Worm (Caenorhabditis elegans) whole organism, L3 larva: ENCODE data around the gene F49C12.5.

Experiments
- ZK546.5 ChIP-seq: sonication (generic microtip); optimal IDR thresholded peaks from 2 replicates; lab custom pipeline; 2017; ENCODE audit warnings: missing biosample characterization, missing genetic modification characterization
- ama-1 ChIP-seq: fragments of 150-350 bp; optimal IDR thresholded peaks from 2 replicates; lab custom pipeline; 2018
- ceh-16 ChIP-seq: sonication (generic microtip); optimal IDR thresholded peaks from 2 replicates; lab custom pipeline; 2017; ENCODE audit warnings: missing biosample characterization, missing genetic modification characterization
- ceh-28 ChIP-seq: fragments of 150-350 bp; optimal IDR thresholded peaks from 2 replicates; lab custom pipeline; 2014; ENCODE audit warnings: missing biosample characterization, missing genetic modification reagents, missing genetic modification characterization
- ceh-82 ChIP-seq: fragments of 150-350 bp; optimal IDR thresholded peaks from 2 replicates; lab custom pipeline; 2014; ENCODE audit warnings: missing biosample characterization, missing genetic modification characterization
- ceh-9 ChIP-seq: sonication (generic microtip); optimal IDR thresholded peaks from 2 replicates; lab custom pipeline; 2018; ENCODE audit warnings: missing biosample characterization, missing genetic modification characterization
- daf-12 ChIP-seq: fragments of 150-350 bp; optimal IDR thresholded peaks from 2 replicates; lab custom pipeline; 2014; ENCODE audit warnings: missing biosample characterization, missing genetic modification reagents, missing genetic modification characterization
- egl-27 ChIP-seq: sonication (generic microtip); optimal IDR thresholded peaks from 4 replicates; lab custom pipeline; 2017; ENCODE audit warnings: missing biosample characterization, missing genetic modification reagents, missing genetic modification characterization
- egl-5 ChIP-seq: fragments of 150-350 bp; optimal IDR thresholded peaks from 2 replicates; lab custom pipeline; 2017; ENCODE audit warnings: missing biosample characterization, missing genetic modification reagents, missing genetic modification characterization, inconsistent platforms
- elt-2 ChIP-seq: sonication (generic microtip); optimal IDR thresholded peaks from 2 replicates; lab custom pipeline; 2016; ENCODE audit warnings: missing genetic modification reagents, mild to moderate bottlenecking, missing genetic modification characterization, missing compliant biosample characterization
- elt-3 ChIP-seq, 3 experiments: fragments of 150-350 bp in 1 of 3; sonication (generic microtip) in 2 of 3; optimal IDR thresholded peaks; 2 replicates in 2 of 3; 4 replicates in 1 of 3; lab custom pipeline; 2014 to 2017; ENCODE audit warnings: missing biosample characterization in 3 of 3, missing genetic modification characterization in 3 of 3
- eor-1 ChIP-seq, 2 experiments: fragments of 150-350 bp; optimal IDR thresholded peaks; 2 replicates each; lab custom pipeline; 2014 to 2018; ENCODE audit warnings: missing biosample characterization in 2 of 2, missing genetic modification characterization in 2 of 2
- fos-1 ChIP-seq: fragments of 150-350 bp; optimal IDR thresholded peaks from 2 replicates; lab custom pipeline; 2014; ENCODE audit warnings: missing biosample characterization, missing genetic modification characterization
- hmg-11 ChIP-seq: sonication (generic microtip); optimal IDR thresholded peaks from 2 replicates; lab custom pipeline; 2016; ENCODE audit warnings: missing genetic modification characterization, missing compliant biosample characterization
- jun-1 ChIP-seq: fragments of 150-350 bp; optimal IDR thresholded peaks from 2 replicates; lab custom pipeline; 2014; ENCODE audit warnings: missing biosample characterization, missing genetic modification reagents, missing genetic modification characterization
- lin-15B ChIP-seq: fragments of 150-350 bp; optimal IDR thresholded peaks from 2 replicates; lab custom pipeline; 2014; ENCODE audit warnings: missing biosample characterization, missing genetic modification characterization
- lin-39 ChIP-seq: fragments of 150-350 bp; optimal IDR thresholded peaks from 2 replicates; lab custom pipeline; 2018; ENCODE audit warnings: missing biosample characterization, missing genetic modification reagents, missing genetic modification characterization
- lsy-12 ChIP-seq: sonication (generic microtip); optimal IDR thresholded peaks from 2 replicates; lab custom pipeline; 2016; ENCODE audit warnings: mild to moderate bottlenecking, missing genetic modification characterization, missing compliant biosample characterization
- mdl-1 ChIP-seq: fragments of 150-350 bp; optimal IDR thresholded peaks from 2 replicates; lab custom pipeline; 2014; ENCODE audit warnings: missing biosample characterization, missing genetic modification characterization
- mml-1 ChIP-seq: fragments of 150-350 bp; sonication (generic microtip); optimal IDR thresholded peaks from 3 replicates; lab custom pipeline; 2014; ENCODE audit warnings: missing biosample characterization, missing genetic modification characterization
- nfya-1 ChIP-seq: sonication (generic microtip); optimal IDR thresholded peaks from 2 replicates; lab custom pipeline; 2017; ENCODE audit warnings: missing genetic modification characterization, mild to moderate bottlenecking, missing compliant biosample characterization, antibody characterized with exemption, moderate library complexity; ENCODE audit not compliant: insufficient read depth
- nhr-23 ChIP-seq: fragments of 150-350 bp; optimal IDR thresholded peaks from 2 replicates; lab custom pipeline; 2014; ENCODE audit warnings: missing biosample characterization, missing genetic modification reagents, missing genetic modification characterization
- nhr-237 ChIP-seq: fragments of 150-350 bp; optimal IDR thresholded peaks from 2 replicates; lab custom pipeline; 2014; ENCODE audit warnings: missing biosample characterization, missing genetic modification characterization
- nhr-25 ChIP-seq: sonication (generic microtip); optimal IDR thresholded peaks from 2 replicates; lab custom pipeline; 2017; ENCODE audit warnings: missing biosample characterization, missing genetic modification characterization
- nhr-28 ChIP-seq: fragments of 150-350 bp; optimal IDR thresholded peaks from 2 replicates; lab custom pipeline; 2014; ENCODE audit warnings: missing biosample characterization, missing genetic modification characterization
- nhr-43 ChIP-seq: sonication (generic microtip); optimal IDR thresholded peaks from 2 replicates; lab custom pipeline; 2016; ENCODE audit warnings: mild to moderate bottlenecking, missing genetic modification characterization, missing compliant biosample characterization; ENCODE audit not compliant: poor library complexity, severe bottlenecking
- nhr-77 ChIP-seq: fragments of 150-350 bp; optimal IDR thresholded peaks from 2 replicates; lab custom pipeline; 2014; ENCODE audit warnings: missing biosample characterization, missing genetic modification characterization
- pha-4 ChIP-seq: fragments of 150-350 bp; optimal IDR thresholded peaks from 2 replicates; lab custom pipeline; 2014; ENCODE audit warnings: missing biosample characterization, missing genetic modification reagents, missing genetic modification characterization
- sea-2 ChIP-seq: fragments of 150-350 bp; sonication (generic microtip); optimal IDR thresholded peaks from 4 replicates; lab custom pipeline; 2014; ENCODE audit warnings: missing biosample characterization, missing genetic modification reagents, missing genetic modification characterization
- skn-1 ChIP-seq: fragments of 150-350 bp; optimal IDR thresholded peaks from 2 replicates; lab custom pipeline; 2014; ENCODE audit warnings: missing biosample characterization, missing genetic modification characterization
- snpc-4 ChIP-seq: fragments of 150-350 bp; optimal IDR thresholded peaks from 2 replicates; lab custom pipeline; 2014; ENCODE audit warnings: missing biosample characterization, missing genetic modification characterization
- tbx-2 ChIP-seq: sonication (generic microtip); optimal IDR thresholded peaks from 2 replicates; lab custom pipeline; 2016; ENCODE audit warnings: mild to moderate bottlenecking, missing genetic modification characterization, missing compliant biosample characterization
- unc-62 ChIP-seq: fragments of 150-350 bp; sonication (generic microtip); optimal IDR thresholded peaks from 4 replicates; lab custom pipeline; 2014; ENCODE audit warnings: missing biosample characterization, missing genetic modification reagents, missing genetic modification characterization

F49C12.5 gene

ce11 chrIV:9319080-9319479, 14.4 kb downstream of the F49C12.5 start, which contains the start of the genes F49C12.11 and nemt-1:
F49C12.11 (plus strand) TSS chrIV:9319380.
nemt-1 (minus strand) TSS chrIV:9319439.
- no peak for TF ChIP-seq daf-12 (tag; lab: Kevin White, UChicago)
- no peak for TF ChIP-seq egl-5 (tag; lab: Kevin White, UChicago)
- TF ChIP-seq ceh-9 (tag; lab: Kevin White, UChicago), result no peak
- no peak for TF ChIP-seq mdl-1
- no peak for TF ChIP-seq ceh-16 (tag; lab: Kevin White, UChicago)
- no peak for TF ChIP-seq mml-1 (tag; lab: Kevin White, UChicago)
- no peak for TF ChIP-seq eor-1 (tag; optimal IDR thresholded peaks at IDR 0.05; lab: Kevin White, UChicago)
- no peak for TF ChIP-seq lin-39

DNA sequence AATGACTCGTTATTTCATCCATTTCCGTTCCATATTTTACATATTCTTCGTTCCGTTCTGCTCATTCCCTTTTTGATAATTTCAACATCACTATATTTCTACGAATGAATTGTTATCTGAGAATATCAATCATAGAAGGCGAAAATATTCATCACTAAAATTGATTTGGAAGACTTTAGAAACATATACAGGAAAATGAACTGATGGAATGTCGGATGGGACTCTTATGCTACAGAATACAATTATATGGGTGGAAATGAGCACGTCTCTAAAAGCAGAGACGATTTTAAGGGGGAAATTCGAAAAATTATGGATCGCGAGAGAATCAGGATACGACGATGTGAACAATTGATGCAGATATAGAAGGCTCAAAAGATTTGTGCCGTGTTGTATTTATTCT, 15.3 kb downstream of the F49C12.5 start:
- TF ChIP-seq nhr-43 (tag; lab: Kevin White, UChicago) (no peak), daf-12 (tag; lab: Kevin White, UChicago) (no peak), unc-62 (no peak), ceh-16 (tag; lab: Kevin White, UChicago) (no peak), nhr-25 (tag; lab: Kevin White, UChicago) (no peak), elt-3 (tag; optimal IDR thresholded peaks at IDR 0.05; lab: Kevin White, UChicago) (no peak), ceh-28 (tag; lab: Kevin White, UChicago) (no peak), mml-1 (tag; lab: Kevin White, UChicago) (no peak), tbx-2 (tag; lab: Kevin White, UChicago) (no peak), fos-1 (tag; lab: Kevin White, UChicago) (no peak), nhr-77 (no peak)
- TF ChIP-seq, all 47 proteins: peak for 0

ce11 chrIV:9321039-9321851, 16.5 kb downstream of the F49C12.5 start, which contains the start of the genes F49C12.12 and vha-17:
F49C12.12 (minus strand) TSS chrIV:9321089.
vha-17 (plus strand) TSS chrIV:9321801.
- TF ChIP-seq ceh-28 (tag; lab: Kevin White, UChicago) (peak; percentile 38), elt-2 (tag; lab: Kevin White, UChicago) (peak; percentile 43), nhr-28 (tag; lab: Kevin White, UChicago) (no peak), ceh-82 (tag; lab: Kevin White, UChicago) (no peak), egl-27 (no peak), eor-1 (tag; optimal IDR thresholded peaks at IDR 0.05; lab: Kevin White, UChicago) (no peak), elt-3 (tag; optimal IDR thresholded peaks at IDR 0.05; lab: Kevin White, UChicago) (no peak), nhr-23 (peak; percentile 9), daf-12 (tag; lab: Kevin White, UChicago) (no peak), unc-62 (no peak), jun-1 (tag; lab: Kevin White, UChicago) (peak; percentile 1), nhr-77 (no peak), pha-4 (tag; lab: Kevin White, UChicago) (peak; percentile 22), hmg-11 (tag; lab: Kevin White, UChicago) (peak; percentile 0), snpc-4 (tag; lab: Kevin White, UChicago) (peak; percentile 29), ceh-16 (tag; lab: Kevin White, UChicago) (no peak), lin-15B (tag; lab: Kevin White, UChicago) (peak; percentile 9), sea-2 (no peak), nhr-237 (tag; lab: Kevin White, UChicago) (no peak), skn-1 (tag; lab: Kevin White, UChicago) (peak; percentile 5), ZK546.5 (tag; lab: Kevin White, UChicago) (no peak), nfya-1 (tag; lab: Kevin White, UChicago) (peak; percentile 54), lsy-12 (tag; lab: Kevin White, UChicago) (no peak)

- no peak for TF ChIP-seq lin-39
- TF ChIP-seq elt-2 (tag; lab: Kevin White, UChicago), result peak; percentile 20
- peak; percentile 58 for TF ChIP-seq ama-1 (lab: Kevin White, UChicago)
- peak; percentile 43 for TF ChIP-seq nhr-43 (tag; lab: Kevin White, UChicago)
- TF ChIP-seq tbx-2 (tag; lab: Kevin White, UChicago), result peak; percentile 2
These were observed 17.8 kb downstream of the F49C12.5 start for ce11 chrIV:9322489-9322888.
